Worm (Caenorhabditis elegans) whole organism, midembryonic: ENCODE measurements around the gene nhr-48.

ENCODE experiments used
- T22C8.4 ChIP-seq: fragments of 200-800 bp; sonication (Bioruptor generic); IDR thresholded peaks from 2 replicates; pipeline ENCODE4 v1.3.6; 2022; ENCODE audit warnings: missing genetic modification characterization, missing compliant biosample characterization
- flt-1 ChIP-seq: fragments of 200-800 bp; sonication (Bioruptor generic); IDR thresholded peaks from 2 replicates; pipeline ENCODE4 v1.3.6; 2022; ENCODE audit warnings: missing genetic modification characterization, missing compliant biosample characterization
- ref-1 ChIP-seq: fragments of 200-800 bp; sonication (Bioruptor generic); conservative IDR thresholded peaks from 2 replicates; pipeline ENCODE4 v1.3.6; 2022; ENCODE audit warnings: missing genetic modification reagents, missing genetic modification characterization, missing compliant biosample characterization
- tab-1 ChIP-seq: fragments of 200-800 bp; sonication (Bioruptor generic); IDR thresholded peaks from 2 replicates; pipeline ENCODE4 v1.3.6; 2022; ENCODE audit warnings: missing genetic modification characterization, missing compliant biosample characterization

DNA sequence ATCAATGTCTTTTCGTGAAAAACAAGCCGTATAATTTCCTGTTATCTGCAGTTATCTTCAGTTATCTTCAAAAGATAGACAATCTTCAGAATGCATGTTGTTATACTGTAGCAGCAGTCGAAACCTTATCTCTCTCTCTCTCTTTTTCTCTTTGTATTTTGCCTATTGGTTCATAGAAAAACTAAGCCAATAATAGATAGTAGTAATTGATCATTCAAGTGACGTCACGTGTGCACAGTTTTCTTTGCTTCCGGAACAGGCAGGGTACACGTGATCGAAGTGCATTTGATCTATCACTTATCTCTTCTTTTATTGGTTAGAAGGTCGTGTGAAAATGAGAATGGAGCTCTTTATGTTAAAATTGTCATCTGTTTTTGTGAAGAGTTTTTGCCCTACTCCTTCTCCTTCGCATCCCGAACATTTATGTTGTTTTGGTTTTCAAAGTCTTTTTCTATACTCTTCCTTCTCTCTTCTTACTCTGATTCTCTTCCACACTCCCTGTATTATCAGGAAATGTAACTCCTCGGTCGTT, 3.4 kb upstream of the nhr-48 start:
- TF ChIP-seq tab-1 (GFP tag; lab: Robert Waterston, UW) (no peak), ref-1 (GFP tag; lab: Robert Waterston, UW) (no peak), T22C8.4 (GFP tag; lab: Robert Waterston, UW) (no peak), flt-1 (no peak)
